Worm (Caenorhabditis elegans): ENCODE data around the gene btb-12.
"Not testable (repeated sequence)": the region's sequence is repeated elsewhere in the genome, so short reads cannot be mapped to it uniquely, and the experiment has no call there.

The btb-12 gene

ce11 chrII:1654917-1655316 is at the start of gene btb-12:
Gene btb-12, plus strand, starts transcription at chrII:1655217.
- TF ChIP-seq dao-5 (tag; optimal IDR thresholded peaks at IDR 0.05) (no peak), W03F9.2 (tag; optimal IDR thresholded peaks at IDR 0.05) (no peak), him-1 (tag; optimal IDR thresholded peaks at IDR 0.05) (no peak)

- TF ChIP-seq dao-5 (tag; optimal IDR thresholded peaks at IDR 0.05) (no peak), him-1 (tag; optimal IDR thresholded peaks at IDR 0.05) (no peak), W03F9.2 (tag; optimal IDR thresholded peaks at IDR 0.05) (no peak)
Observed at ce11 chrII:1606079-1606478, 48.9 kb upstream of the btb-12 start, which contains the start of gene bath-33. Gene bath-33, minus strand, starts transcription at chrII:1606179.

- no peak for TF ChIP-seq W03F9.2 (tag; optimal IDR thresholded peaks at IDR 0.05)
- no peak for TF ChIP-seq him-1 (tag; optimal IDR thresholded peaks at IDR 0.05)
- TF ChIP-seq dao-5 (tag; optimal IDR thresholded peaks at IDR 0.05) = no peak
Observed at ce11 chrII:1607575-1607974, 47.4 kb upstream of the btb-12 start.

- TF ChIP-seq dao-5 (tag; optimal IDR thresholded peaks at IDR 0.05) (no peak), him-1 (tag; optimal IDR thresholded peaks at IDR 0.05) (no peak), W03F9.2 (tag; optimal IDR thresholded peaks at IDR 0.05) (no peak)
Observed at ce11 chrII:1608915-1609314, 46.1 kb upstream of the btb-12 start.

ce11 chrII:1610630-1611029 is 44.4 kb upstream of the btb-12 start, which contains the start of gene fbxa-163:
Gene fbxa-163, minus strand, starts transcription at chrII:1610730.
- TF ChIP-seq W03F9.2 (tag; optimal IDR thresholded peaks at IDR 0.05) (no peak), dao-5 (tag; optimal IDR thresholded peaks at IDR 0.05) (no peak), him-1 (tag; optimal IDR thresholded peaks at IDR 0.05) (no peak)

ce11 chrII:1613972-1614371 is 41.0 kb upstream of the btb-12 start, which contains the start of gene fbxa-164:
Gene fbxa-164, minus strand, starts transcription at chrII:1614072.
- no peak for TF ChIP-seq dao-5 (tag; optimal IDR thresholded peaks at IDR 0.05)
- no peak for TF ChIP-seq him-1 (tag; optimal IDR thresholded peaks at IDR 0.05)
- TF ChIP-seq W03F9.2 (tag; optimal IDR thresholded peaks at IDR 0.05) = no peak

ce11 chrII:1616382-1616781 is 38.6 kb upstream of the btb-12 start, which contains the start of gene fbxa-165:
Gene fbxa-165, minus strand, starts transcription at chrII:1616482.
- TF ChIP-seq W03F9.2 (tag; optimal IDR thresholded peaks at IDR 0.05) = no peak
- TF ChIP-seq dao-5 (tag; optimal IDR thresholded peaks at IDR 0.05) = no peak
- TF ChIP-seq him-1 (tag; optimal IDR thresholded peaks at IDR 0.05) = no peak

- TF ChIP-seq W03F9.2 (tag; optimal IDR thresholded peaks at IDR 0.05) = no peak
- TF ChIP-seq him-1 (tag; optimal IDR thresholded peaks at IDR 0.05) = no peak
- TF ChIP-seq dao-5 (tag; optimal IDR thresholded peaks at IDR 0.05) = no peak
Observed at ce11 chrII:1618948-1619347, 36.1 kb upstream of the btb-12 start, which contains the start of gene fbxa-166. Gene fbxa-166, minus strand, starts transcription at chrII:1619048.

ce11 chrII:1621180-1621579 is 33.8 kb upstream of the btb-12 start, which contains the start of gene fbxa-158:
Gene fbxa-158, minus strand, starts transcription at chrII:1621280.
- TF ChIP-seq W03F9.2 (tag; optimal IDR thresholded peaks at IDR 0.05) = no peak

ce11 chrII:1621795-1622194 is 33.2 kb upstream of the btb-12 start:
- TF ChIP-seq him-1 (tag; optimal IDR thresholded peaks at IDR 0.05) = no peak
- no peak for TF ChIP-seq dao-5 (tag; optimal IDR thresholded peaks at IDR 0.05)
- TF ChIP-seq W03F9.2 (tag; optimal IDR thresholded peaks at IDR 0.05) = no peak

ce11 chrII:1624572-1624971 is 30.4 kb upstream of the btb-12 start, which contains the start of gene fbxa-160:
Gene fbxa-160, minus strand, starts transcription at chrII:1624672.
- TF ChIP-seq W03F9.2 (tag; optimal IDR thresholded peaks at IDR 0.05) (no peak), him-1 (tag; optimal IDR thresholded peaks at IDR 0.05) (no peak), dao-5 (tag; optimal IDR thresholded peaks at IDR 0.05) (no peak)

ce11 chrII:1625666-1626065 is 29.4 kb upstream of the btb-12 start, which contains the start of gene C08E3.14:
Gene C08E3.14, plus strand, starts transcription at chrII:1625966.
- TF ChIP-seq W03F9.2 (tag; optimal IDR thresholded peaks at IDR 0.05) = no peak

- TF ChIP-seq W03F9.2, dao-5, him-1 (tag; optimal IDR thresholded peaks at IDR 0.05): not testable (repeated sequence)
Observed at ce11 chrII:1627783-1628182, 27.2 kb upstream of the btb-12 start, which contains the start of gene C08E3.15. Gene C08E3.15, minus strand, starts transcription at chrII:1627883.

- not testable (repeated sequence) for TF ChIP-seq him-1, dao-5, W03F9.2 (tag; optimal IDR thresholded peaks at IDR 0.05)
Observed at ce11 chrII:1632216-1632615, 22.8 kb upstream of the btb-12 start, which contains the start of gene C08E3.13. Gene C08E3.13, minus strand, starts transcription at chrII:1632316.

ce11 chrII:1633490-1633889 is 21.5 kb upstream of the btb-12 start, which contains the start of gene C08E3.1:
Gene C08E3.1, plus strand, starts transcription at chrII:1633790.
- not testable (repeated sequence) for TF ChIP-seq him-1, W03F9.2, dao-5 (tag; optimal IDR thresholded peaks at IDR 0.05)
